Worm (Caenorhabditis elegans): ENCODE measurements around the gene ssp-35.

Gene ssp-35

ce11 chrV:12275714-12276113, 12.1 kb upstream of the ssp-35 start:
- TF ChIP-seq ztf-28 (GFP tag; IDR thresholded peaks at IDR 0.05): 0 out of 2 replicates have a peak, but pooled peaks have one; percentile 9
- TF ChIP-seq tbp1 (GFP tag; optimal IDR thresholded peaks at IDR 0.05): no peak
- no peak for TF ChIP-seq pha-4 (tag; optimal IDR thresholded peaks at IDR 0.05)
- TF ChIP-seq sea-2 (GFP tag; IDR thresholded peaks at IDR 0.05): no peak
- TF ChIP-seq F23B12.7 (tag; optimal IDR thresholded peaks at IDR 0.05; ENCODE audit: insufficient read depth): no peak
- no peak for TF ChIP-seq him-1 (tag; optimal IDR thresholded peaks at IDR 0.05)
- peak; percentile 67 for TF ChIP-seq hrde-1 (tag; optimal IDR thresholded peaks at IDR 0.05; ENCODE audit: borderline replicate concordance)
- TF ChIP-seq ccch-3 (GFP tag; optimal IDR thresholded peaks at IDR 0.05): no peak
- TF ChIP-seq madf-3 (GFP tag; IDR thresholded peaks at IDR 0.05): 0 out of 2 replicates have a peak, but pooled peaks have one; percentile 44
- no peak for TF ChIP-seq somi-1 (GFP tag; optimal IDR thresholded peaks at IDR 0.05)
- TF ChIP-seq lin-35 (GFP tag; optimal IDR thresholded peaks at IDR 0.05): peak in 1 of 3 experiments; percentile 4
- TF ChIP-seq mcd-1 (GFP tag; IDR thresholded peaks at IDR 0.05): no peak
- 0 out of 2 replicates have a peak, but pooled peaks have one; percentile 43 for TF ChIP-seq Y79H2A.3 (GFP tag; conservative IDR thresholded peaks at IDR 0.05)
- no peak for TF ChIP-seq B0261.1 (tag; optimal IDR thresholded peaks at IDR 0.05)
- no peak for TF ChIP-seq aptf-3 (GFP tag; IDR thresholded peaks at IDR 0.05)
- TF ChIP-seq dox-1 (GFP tag; IDR thresholded peaks at IDR 0.05): no peak
- TF ChIP-seq attf-3 (GFP tag; conservative IDR thresholded peaks at IDR 0.05): 0 out of 2 replicates have a peak, but pooled peaks have one; percentile 20
- no peak for TF ChIP-seq repo-1 (tag; optimal IDR thresholded peaks at IDR 0.05)
- no peak for TF ChIP-seq nhr-90 (tag; optimal IDR thresholded peaks at IDR 0.05)
- TF ChIP-seq rec-8 (tag; optimal IDR thresholded peaks at IDR 0.05): no peak
- TF ChIP-seq let-607 (tag; optimal IDR thresholded peaks at IDR 0.05): no peak
- 0 out of 2 replicates have a peak, but pooled peaks have one; percentile 44 for TF ChIP-seq nfya-2 (GFP tag; IDR thresholded peaks at IDR 0.05)
- TF ChIP-seq lin-26 (GFP tag; IDR thresholded peaks at IDR 0.05): no peak
- no peak for TF ChIP-seq unc-130 (GFP tag; optimal IDR thresholded peaks at IDR 0.05)
- TF ChIP-seq K11D2.4 (GFP tag; IDR thresholded peaks at IDR 0.05): no peak
- TF ChIP-seq ztf-25 (GFP tag; IDR thresholded peaks at IDR 0.05): no peak

- TF ChIP-seq aptf-2 (GFP tag; conservative IDR thresholded peaks at IDR 0.05) (no peak), egl-18 (GFP tag; IDR thresholded peaks at IDR 0.05) (no peak), Y56A3A.18 (GFP tag; IDR thresholded peaks at IDR 0.05) (no peak), madf-6 (GFP tag; IDR thresholded peaks at IDR 0.05) (0 out of 2 replicates have a peak, but pooled peaks have one; percentile 19), pbrm-1 (GFP tag; IDR thresholded peaks at IDR 0.05) (no peak), egl-44 (GFP tag; IDR thresholded peaks at IDR 0.05) (no peak), madf-8 (GFP tag; conservative IDR thresholded peaks at IDR 0.05) (no peak), attf-6 (GFP tag; IDR thresholded peaks at IDR 0.05) (no peak), ceh-40 (GFP tag; IDR thresholded peaks at IDR 0.05) (no peak), gei-17 (GFP tag; optimal IDR thresholded peaks at IDR 0.05) (no peak), fkh-3 (tag; optimal IDR thresholded peaks at IDR 0.05) (no peak), dpl-1 (GFP tag; optimal IDR thresholded peaks at IDR 0.05) (peak; percentile 21), unc-130 (GFP tag; optimal IDR thresholded peaks at IDR 0.05) (no peak), bed-1 (GFP tag; IDR thresholded peaks at IDR 0.05) (no peak), mcd-1 (GFP tag; IDR thresholded peaks at IDR 0.05) (peak; percentile 61; the same call in 1 of the 2 replicates), efl-1 (GFP tag; optimal IDR thresholded peaks at IDR 0.05) (peak; percentile 67)
Observed at ce11 chrV:12271495-12271894, 7.9 kb upstream of the ssp-35 start, which contains the start of the genes tsfm-1 and capg-2. Gene tsfm-1, minus strand, starts transcription at chrV:12271551. Gene capg-2, plus strand, starts transcription at chrV:12271873.
